Fruit fly (Drosophila melanogaster) whole organism, larva: ENCODE measurements around the gene CG31883.
A peak's percentile ranks its signal among the peaks of the same experiment; 100 is the strongest.

Experiments
- noc ChIP-seq: fragments of 200-800 bp; sonication (Bioruptor generic); optimal IDR thresholded peaks from 3 replicates; lab custom pipeline; 2019; ENCODE audit warnings: missing biosample characterization, mild to moderate bottlenecking, missing genetic modification characterization, moderate library complexity

CG31883 gene

DNA sequence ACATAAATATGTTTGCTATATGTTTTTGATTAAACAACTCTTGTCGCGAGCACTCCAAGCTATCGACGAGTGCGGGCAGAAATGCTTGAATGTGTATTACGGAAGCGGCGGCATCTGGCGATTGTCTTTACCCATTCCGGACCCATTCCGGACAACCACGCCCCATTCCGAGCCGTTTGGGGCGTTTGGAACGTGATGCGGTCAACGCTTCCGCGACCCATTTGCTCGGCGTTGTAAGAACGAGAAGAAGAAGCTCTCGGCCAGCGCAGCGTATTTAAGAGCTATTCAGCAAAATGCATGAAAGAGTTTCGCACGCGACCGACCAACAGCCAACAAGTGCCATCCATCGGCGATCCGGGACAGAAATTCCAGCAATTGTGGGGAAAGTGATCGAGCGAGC is 17.2 kb downstream of the CG31883 start, which contains the start of gene CG13114:
Gene CG13114 (plus strand): TSS at position 301 of the 400 bp plus-strand sequence.
- no peak for TF ChIP-seq noc (tag; lab: Kevin White, UChicago)

DNA sequence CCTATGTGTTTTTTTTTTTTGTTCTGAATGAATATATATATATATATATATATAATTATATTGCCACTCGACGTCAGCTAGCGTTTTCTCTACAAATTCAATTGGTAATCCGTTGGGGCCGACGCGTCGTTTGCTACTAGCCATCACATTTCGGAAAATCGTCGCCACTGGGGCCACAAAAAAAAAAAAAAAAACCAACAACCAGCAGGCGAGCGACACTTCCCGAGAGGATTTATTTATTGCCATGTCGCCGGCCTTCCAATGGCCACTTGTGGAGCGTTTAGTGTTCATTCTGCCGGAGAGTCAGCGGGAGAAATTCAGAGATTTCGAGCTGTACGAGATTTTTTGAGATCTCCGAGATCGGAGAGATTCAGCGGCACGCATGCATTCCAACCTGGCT is 22.6 kb downstream of the CG31883 start:
- TF ChIP-seq noc (tag; lab: Kevin White, UChicago): no peak

DNA sequence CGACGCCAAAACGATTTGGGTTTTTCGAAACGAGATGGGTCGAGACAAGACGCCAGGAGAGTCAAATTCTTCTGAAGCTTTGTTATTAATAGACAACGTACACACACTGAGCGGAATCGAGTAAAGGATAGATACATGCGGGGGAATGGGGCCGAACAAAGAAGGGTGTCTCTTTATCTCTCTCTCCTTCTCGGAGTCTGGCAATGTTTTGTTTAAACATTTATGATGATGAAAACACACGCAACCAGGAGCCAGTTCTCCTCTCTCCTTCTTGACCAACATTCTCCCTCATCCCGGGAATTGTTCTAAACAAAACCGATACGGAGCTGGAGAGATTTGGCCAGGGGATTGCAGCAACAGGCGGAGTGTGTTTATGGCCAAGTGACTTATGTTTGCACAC is 29.5 kb downstream of the CG31883 start:
- TF ChIP-seq noc (tag; lab: Kevin White, UChicago): no peak

DNA sequence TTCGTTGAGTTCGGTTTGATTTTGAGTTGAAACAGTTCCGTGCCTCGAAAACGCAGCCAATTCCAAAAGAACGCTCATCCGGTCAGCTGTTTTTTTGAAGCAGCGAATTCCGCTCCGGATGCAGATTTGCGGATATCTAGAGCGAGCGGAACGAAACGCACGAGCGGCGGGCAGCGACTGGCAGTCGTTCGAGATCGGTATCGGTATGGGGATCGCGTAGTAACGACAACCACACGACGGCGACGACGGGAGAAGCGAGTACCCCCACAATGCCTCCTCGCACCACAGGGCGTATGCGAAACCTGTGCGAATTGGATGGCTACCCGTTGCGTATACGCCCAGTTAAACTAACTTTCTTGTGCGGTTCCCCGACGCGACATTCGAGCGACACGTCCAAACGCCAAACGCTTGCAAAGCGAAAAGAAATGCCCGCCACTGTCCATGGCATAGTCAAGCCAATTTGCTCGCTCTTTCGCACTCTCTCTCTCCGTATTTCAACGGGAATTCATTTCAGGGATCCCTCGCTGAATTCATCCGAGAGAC is 31.8 kb downstream of the CG31883 start:
- no peak for TF ChIP-seq noc (tag; lab: Kevin White, UChicago)

DNA sequence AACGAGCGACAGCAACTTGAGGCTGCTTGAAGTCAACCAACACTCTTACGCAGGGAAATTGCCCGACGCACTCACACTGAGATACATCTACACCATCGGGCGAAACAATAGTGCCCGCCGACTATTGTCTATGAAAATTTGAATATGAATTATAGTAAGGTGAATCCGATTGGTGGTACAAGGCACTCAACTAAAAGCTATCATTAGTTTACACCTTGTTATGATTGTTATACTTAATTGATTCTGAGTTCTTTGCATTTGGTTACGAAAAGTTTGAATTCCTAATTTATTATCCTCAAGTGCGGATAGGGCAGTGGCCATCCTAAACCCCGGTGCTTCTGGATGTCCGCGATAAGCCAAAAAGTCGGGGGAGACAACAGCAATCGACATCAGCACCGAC is 34.4 kb downstream of the CG31883 start:
- TF ChIP-seq noc (tag; lab: Kevin White, UChicago): no peak

DNA sequence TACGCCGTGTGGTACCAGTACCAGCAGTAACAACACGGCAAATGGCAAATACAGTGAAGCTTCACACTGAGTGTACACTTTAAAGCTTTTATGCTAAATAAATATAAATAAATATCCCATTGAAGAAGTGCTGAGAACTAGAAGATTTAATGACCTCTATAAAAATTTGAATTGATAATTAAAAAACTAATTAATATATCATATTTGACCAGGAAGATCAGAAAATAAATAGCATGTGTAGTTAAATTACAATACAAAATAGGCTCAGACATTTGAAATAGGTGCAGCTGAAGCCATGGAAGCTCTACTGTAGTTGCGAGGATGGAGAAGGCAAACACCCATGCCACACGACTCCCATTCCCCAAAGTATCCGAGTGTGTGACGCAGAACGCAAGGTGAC is 36.2 kb downstream of the CG31883 start:
- TF ChIP-seq noc (tag; lab: Kevin White, UChicago): peak; percentile 18

DNA sequence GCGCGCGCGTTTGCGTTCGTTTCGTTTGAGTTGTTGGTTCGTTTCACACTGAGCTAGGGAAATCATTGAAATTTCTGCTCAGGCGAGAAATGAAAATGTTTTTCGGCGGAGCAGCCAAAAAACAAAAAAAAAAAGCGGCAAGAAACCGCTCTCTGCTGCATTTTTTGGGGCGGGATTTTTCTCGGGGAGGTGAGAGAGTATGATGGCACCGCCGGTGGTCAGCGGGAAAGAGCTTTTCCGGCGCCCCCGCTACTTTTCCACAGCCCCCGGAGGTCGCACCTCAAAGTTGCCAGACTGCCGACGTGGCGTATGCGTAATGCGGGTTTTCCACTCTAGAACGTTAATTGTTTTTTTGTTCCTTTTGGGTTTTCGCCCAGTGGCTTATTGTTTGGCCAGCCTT is 37.1 kb downstream of the CG31883 start, which contains the start of gene CG46468:
Gene CG46468 (minus strand): TSS at position 52 of the 400 bp plus-strand sequence.
- TF ChIP-seq noc (tag; lab: Kevin White, UChicago): no peak

DNA sequence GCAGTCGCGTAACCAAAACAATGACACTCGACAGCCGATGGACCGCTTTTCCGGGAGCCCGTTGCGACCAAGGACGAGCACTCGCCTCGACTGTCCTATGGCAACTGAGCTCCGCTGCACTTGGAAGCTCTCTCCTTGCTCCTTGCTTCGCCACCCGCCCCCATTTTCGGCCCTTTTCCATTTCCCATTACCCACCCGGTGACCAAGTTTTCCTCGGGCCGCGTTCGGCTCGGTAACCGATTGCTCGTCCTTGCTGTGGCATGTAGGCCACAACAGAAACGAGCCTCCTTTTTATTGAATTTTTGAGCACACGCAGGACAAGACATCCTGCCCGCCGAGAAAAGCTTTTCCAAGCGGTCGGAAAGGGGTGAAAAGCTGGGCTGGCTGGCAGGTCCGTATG is 38.3 kb downstream of the CG31883 start, which contains the start of gene jp:
Gene jp (minus strand): TSS at position 95 of the 400 bp plus-strand sequence.
- TF ChIP-seq noc (tag; lab: Kevin White, UChicago): no peak

DNA sequence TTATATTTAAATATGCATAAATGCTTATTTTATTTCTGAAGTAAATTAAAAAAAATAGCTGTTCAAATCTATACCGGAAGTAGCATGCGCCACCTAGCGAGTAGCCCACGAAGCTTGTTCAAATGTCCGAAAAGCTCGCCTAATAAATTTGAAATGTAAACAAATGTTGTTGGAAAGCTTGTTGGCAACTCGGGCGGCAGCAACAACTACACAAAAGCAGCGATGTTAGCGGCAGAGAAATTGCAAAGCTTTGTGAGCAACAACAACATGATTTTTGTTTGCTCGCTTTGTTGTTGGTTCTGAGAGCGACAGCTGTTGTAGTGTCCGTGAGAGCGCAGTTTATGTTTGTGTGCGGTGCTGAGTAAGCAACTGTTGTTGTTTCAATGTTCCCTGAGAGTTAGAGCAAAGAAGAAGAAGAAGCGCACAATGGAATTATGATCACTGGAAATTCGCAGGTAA is 39.1 kb downstream of the CG31883 start:
- TF ChIP-seq noc (tag; lab: Kevin White, UChicago): peak; percentile 81

DNA sequence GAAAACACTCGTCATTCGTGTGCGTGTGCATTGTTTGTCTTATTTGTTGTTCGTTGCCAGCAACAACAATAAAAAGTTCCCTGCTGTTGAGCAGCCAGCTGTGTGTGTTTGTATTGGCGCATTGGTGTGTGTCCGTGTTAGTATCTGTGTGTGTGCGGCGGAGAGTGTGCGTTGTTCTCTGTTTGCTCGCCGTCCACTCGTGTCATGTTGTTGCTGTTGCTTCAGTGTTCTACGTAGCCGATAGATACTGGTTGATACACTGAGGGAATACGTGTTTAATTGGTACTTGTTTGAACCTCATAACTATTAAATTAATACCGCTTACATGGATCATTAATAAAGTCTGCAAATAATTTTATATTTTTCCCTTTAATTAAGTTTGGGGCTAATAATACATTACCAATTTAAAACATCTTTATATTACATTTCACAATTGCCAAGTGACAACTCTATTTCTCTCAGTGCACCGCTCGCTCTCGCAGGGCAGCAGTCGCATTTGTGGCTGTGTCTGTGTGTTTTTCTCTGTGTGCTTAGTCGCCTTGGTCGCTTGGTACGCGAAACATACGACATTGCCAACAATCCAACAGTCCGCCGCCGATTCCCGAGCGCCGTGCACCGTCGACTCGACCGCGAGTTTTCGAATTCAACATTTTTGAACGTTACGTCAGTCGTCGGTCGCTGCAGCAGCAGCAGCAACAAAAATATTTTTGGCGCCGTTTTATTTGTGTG is 40.2 kb downstream of the CG31883 start, which contains the start of gene brwl:
Gene brwl (plus strand): TSS at position 531 of the 729 bp plus-strand sequence.
- peak; percentile 99 for TF ChIP-seq noc (tag; lab: Kevin White, UChicago)

DNA sequence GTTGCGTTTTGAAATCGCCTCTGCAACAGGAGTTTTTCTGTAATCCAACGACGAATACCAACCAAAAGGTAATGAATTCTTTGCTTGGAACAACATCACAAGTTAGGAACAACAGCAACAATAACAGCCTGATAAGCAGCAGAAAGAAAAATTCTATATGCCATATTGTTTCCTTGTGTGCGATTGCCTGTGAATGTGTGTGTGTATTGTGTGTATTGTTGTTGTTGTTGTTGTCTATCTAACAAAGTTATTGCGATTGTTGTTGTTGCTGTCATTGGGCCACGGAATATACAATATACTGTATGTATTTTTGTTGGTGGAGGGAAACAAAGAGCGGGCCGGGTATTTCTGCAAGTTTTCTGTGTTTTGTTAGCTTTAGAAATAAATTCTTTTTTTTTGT is 40.8 kb downstream of the CG31883 start:
- TF ChIP-seq noc (tag; lab: Kevin White, UChicago): no peak

DNA sequence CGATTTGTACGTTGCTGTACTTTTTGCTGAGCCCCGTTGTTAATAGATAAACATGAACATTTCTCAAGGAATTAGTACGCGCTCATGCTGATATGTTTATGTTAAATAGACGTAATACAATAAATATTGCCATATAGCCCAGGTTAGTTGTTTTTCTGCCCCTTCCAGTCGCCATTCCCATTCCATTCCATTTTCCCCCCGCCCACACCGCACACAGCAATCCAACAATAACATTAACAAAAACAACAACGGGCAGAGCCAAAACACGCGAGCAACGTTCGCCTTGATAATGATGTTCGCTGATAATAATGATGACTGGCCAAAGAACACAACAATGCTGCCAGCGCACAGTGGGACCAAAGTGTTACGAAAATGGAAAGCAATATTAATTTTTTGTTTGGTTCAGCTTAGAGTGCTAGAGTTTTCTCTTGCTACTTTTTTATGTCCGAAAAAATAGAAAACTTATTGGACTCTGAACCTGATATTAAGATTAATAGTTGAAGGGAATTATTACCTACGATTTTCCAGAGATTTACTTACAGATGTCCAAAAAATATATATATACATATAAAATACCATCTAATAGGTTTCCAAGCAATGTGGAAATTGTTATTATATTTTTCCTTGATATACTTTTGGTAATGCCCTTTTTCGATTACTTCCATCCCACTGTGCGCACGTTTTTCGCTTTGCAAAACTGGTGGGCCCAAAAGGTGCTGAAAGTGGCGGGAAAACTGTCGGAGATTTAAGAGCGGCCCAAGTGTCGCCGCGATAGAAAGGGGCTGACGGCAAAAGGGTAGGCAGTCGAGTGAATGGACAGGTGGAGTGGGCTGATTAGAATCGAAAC is 41.5 kb downstream of the CG31883 start:
- TF ChIP-seq noc (tag; lab: Kevin White, UChicago): peak; percentile 98

DNA sequence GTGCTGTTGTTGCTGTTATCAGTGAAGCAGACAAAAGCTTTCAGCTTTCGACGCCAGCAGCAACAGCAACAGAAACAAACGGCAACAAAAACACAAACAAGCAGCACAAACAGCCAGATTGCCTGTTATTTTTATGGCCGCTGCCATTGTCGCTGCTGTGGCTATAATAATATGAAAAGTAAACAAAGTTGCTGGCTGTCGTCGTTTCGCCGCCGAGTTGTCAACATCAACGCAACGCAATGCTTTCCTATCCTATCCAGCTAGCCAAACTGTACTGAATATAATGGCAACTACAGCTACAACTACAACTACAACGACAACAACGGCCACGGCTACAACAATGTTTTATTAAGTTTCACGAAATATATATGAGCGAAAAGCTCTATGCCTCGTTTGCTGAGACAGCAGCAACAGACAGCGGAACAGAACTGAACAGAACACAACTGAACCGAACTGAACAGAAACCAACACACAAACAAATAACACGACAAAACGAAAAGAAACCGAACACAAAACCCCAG is 42.4 kb downstream of the CG31883 start:
- TF ChIP-seq noc (tag; lab: Kevin White, UChicago): no peak

DNA sequence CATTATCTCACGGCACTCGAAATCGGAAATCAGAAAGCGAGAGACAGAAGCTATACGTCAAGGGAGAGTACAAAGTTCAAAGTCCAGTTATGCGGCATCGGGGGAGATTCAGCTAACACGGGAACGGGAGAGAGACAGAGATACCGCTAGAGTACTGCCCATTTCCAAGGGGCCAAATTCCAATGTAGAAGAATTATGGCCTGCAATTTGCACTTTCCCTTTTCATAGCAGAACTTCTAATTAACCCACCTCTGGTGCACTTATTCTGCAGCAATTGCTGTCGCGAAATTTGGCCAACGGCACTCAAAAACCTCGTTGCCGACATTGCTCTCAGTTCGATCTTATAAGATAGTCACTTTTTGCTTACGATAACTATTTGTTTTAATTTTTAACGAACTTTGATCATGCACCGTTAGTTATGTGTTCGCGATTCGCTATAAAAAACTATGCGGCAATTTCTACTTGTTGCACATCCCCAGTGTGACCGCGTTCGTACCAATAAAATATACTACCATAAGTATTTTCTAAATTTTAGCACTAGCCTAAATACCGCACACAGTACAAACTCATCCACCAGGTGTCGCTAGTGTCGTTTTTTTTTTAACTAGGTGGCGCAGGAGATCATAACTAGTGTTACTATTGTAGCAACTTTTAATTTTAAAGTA is 48.1 kb downstream of the CG31883 start, which contains the start of gene Mtpalpha:
Gene Mtpalpha (minus strand): TSS at position 501 of the 665 bp plus-strand sequence.
- peak; percentile 67 for TF ChIP-seq noc (tag; lab: Kevin White, UChicago)
